Worm (Caenorhabditis elegans) whole organism, young adult: ENCODE results near the gene nhr-168.

Experiments
- B0336.3 ChIP-seq: fragments of 200-800 bp; sonication (Bioruptor generic); IDR thresholded peaks from 2 replicates; pipeline ENCODE4 v1.3.6; 2022; ENCODE audit warnings: missing genetic modification characterization, missing compliant biosample characterization
- F10E7.11 ChIP-seq: sonication (generic microtip); optimal IDR thresholded peaks from 2 replicates; lab custom pipeline; 2017; ENCODE audit warnings: mild to moderate bottlenecking, missing genetic modification characterization, moderate library complexity, missing compliant biosample characterization
- T07F8.4 ChIP-seq: sonication (generic microtip); optimal IDR thresholded peaks from 2 replicates; lab custom pipeline; 2016; ENCODE audit warnings: mild to moderate bottlenecking, missing genetic modification characterization, moderate library complexity, missing compliant biosample characterization
- Y53F4B.3 ChIP-seq: fragments of 200-800 bp; sonication (Bioruptor generic); IDR thresholded peaks from 2 replicates; pipeline ENCODE4 v1.3.6; 2022; ENCODE audit warnings: missing genetic modification reagents, missing genetic modification characterization, missing compliant biosample characterization
- Y56A3A.18 ChIP-seq: fragments of 200-800 bp; sonication (Bioruptor generic); IDR thresholded peaks from 2 replicates; pipeline ENCODE4 v1.3.6; 2022; ENCODE audit warnings: missing genetic modification reagents, missing genetic modification characterization, missing compliant biosample characterization
- atf-7 ChIP-seq: sonication (generic microtip); optimal IDR thresholded peaks from 2 replicates; lab custom pipeline; 2017; ENCODE audit warnings: mild to moderate bottlenecking, missing genetic modification characterization, missing compliant biosample characterization
- athp-1 ChIP-seq: sonication (generic microtip); optimal IDR thresholded peaks from 2 replicates; lab custom pipeline; 2017; ENCODE audit warnings: mild to moderate bottlenecking, missing genetic modification characterization, missing compliant biosample characterization
- bed-1 ChIP-seq: fragments of 200-800 bp; sonication (Bioruptor generic); IDR thresholded peaks from 2 replicates; pipeline ENCODE4 v1.3.6; 2022; ENCODE audit warnings: missing genetic modification reagents, missing genetic modification characterization, missing compliant biosample characterization
- ccch-3 ChIP-seq: fragments of 200-800 bp; sonication (Bioruptor generic); optimal IDR thresholded peaks from 2 replicates; lab custom pipeline; 2018; ENCODE audit warnings: mild to moderate bottlenecking, missing genetic modification characterization, missing compliant biosample characterization
- cebp-1 ChIP-seq, 2 experiments: fragments of 200-800 bp in 1 of 2; sonication (Bioruptor generic) in 1 of 2; sonication (generic microtip) in 1 of 2; IDR thresholded peaks in 1 of 2; optimal IDR thresholded peaks in 1 of 2; 2 replicates each; pipeline versions ENCODE4 v1.3.6 to Lab custom; 2017 to 2022; ENCODE audit warnings: missing compliant biosample characterization in 2 of 2, missing genetic modification characterization in 2 of 2, mild to moderate bottlenecking in 1 of 2, missing genetic modification reagents in 1 of 2, moderate library complexity in 1 of 2
- dpl-1 ChIP-seq: fragments of 150-350 bp; optimal IDR thresholded peaks from 2 replicates; lab custom pipeline; 2014; ENCODE audit warnings: missing biosample characterization, missing genetic modification reagents, missing genetic modification characterization
- ekl-4 ChIP-seq: fragments of 200-800 bp; sonication (Bioruptor generic); IDR thresholded peaks from 2 replicates; pipeline ENCODE4 v1.3.6; 2022; ENCODE audit warnings: missing genetic modification reagents, missing genetic modification characterization, missing compliant biosample characterization
- ets-4 ChIP-seq: fragments of 200-800 bp; sonication (Bioruptor generic); optimal IDR thresholded peaks from 2 replicates; lab custom pipeline; 2018; ENCODE audit warnings: mild to moderate bottlenecking, missing genetic modification characterization, missing compliant biosample characterization
- him-1 ChIP-seq: sonication (generic microtip); optimal IDR thresholded peaks from 2 replicates; lab custom pipeline; 2016; ENCODE audit warnings: missing genotype, missing genetic modification reagents, missing genetic modification characterization, missing compliant biosample characterization
- hmg-1.2 ChIP-seq: fragments of 200-800 bp; sonication (Bioruptor generic); IDR thresholded peaks from 2 replicates; pipeline ENCODE4 v1.3.6; 2022; ENCODE audit warnings: missing genetic modification reagents, missing genetic modification characterization, missing compliant biosample characterization
- hmg-20 ChIP-seq: fragments of 200-800 bp; sonication (Bioruptor generic); IDR thresholded peaks from 2 replicates; pipeline ENCODE4 v1.3.6; 2022; ENCODE audit warnings: missing genetic modification reagents, missing genetic modification characterization, missing compliant biosample characterization
- hrde-1 ChIP-seq: sonication (generic microtip); optimal IDR thresholded peaks from 2 replicates; lab custom pipeline; 2016; ENCODE audit warnings: missing genetic modification characterization, mild to moderate bottlenecking, missing compliant biosample characterization, moderate library complexity, missing genotype, missing genetic modification reagents, borderline replicate concordance
- let-607 ChIP-seq, 2 experiments: fragments of 200-800 bp in 1 of 2; sonication (Bioruptor generic) in 1 of 2; sonication (generic microtip) in 1 of 2; optimal IDR thresholded peaks; 2 replicates each; lab custom pipeline; 2016 to 2018; ENCODE audit warnings: mild to moderate bottlenecking in 2 of 2, missing compliant biosample characterization in 2 of 2, missing genetic modification characterization in 2 of 2, moderate library complexity in 2 of 2, missing genotype in 1 of 2
- lin-54 ChIP-seq: fragments of 200-800 bp; sonication (Bioruptor generic); optimal IDR thresholded peaks from 2 replicates; lab custom pipeline; 2018; ENCODE audit warnings: mild to moderate bottlenecking, missing genetic modification characterization, missing compliant biosample characterization
- madf-10 ChIP-seq: sonication (generic microtip); optimal IDR thresholded peaks from 2 replicates; lab custom pipeline; 2016; ENCODE audit warnings: mild to moderate bottlenecking, missing genetic modification characterization, missing compliant biosample characterization
- madf-3 ChIP-seq: fragments of 200-800 bp; sonication (Bioruptor generic); IDR thresholded peaks from 2 replicates; pipeline ENCODE4 v1.3.6; 2022; ENCODE audit warnings: missing genetic modification reagents, missing genetic modification characterization, missing compliant biosample characterization
- mcd-1 ChIP-seq: fragments of 200-800 bp; sonication (Bioruptor generic); IDR thresholded peaks from 2 replicates; pipeline ENCODE4 v1.3.6; 2022; ENCODE audit warnings: missing genetic modification reagents, missing genetic modification characterization, missing compliant biosample characterization
- mel-28 ChIP-seq: sonication (generic microtip); optimal IDR thresholded peaks from 2 replicates; lab custom pipeline; 2016; ENCODE audit warnings: borderline replicate concordance, mild to moderate bottlenecking, missing genetic modification characterization, missing compliant biosample characterization
- mes-4 ChIP-seq: sonication (generic microtip); optimal IDR thresholded peaks from 2 replicates; lab custom pipeline; 2016; ENCODE audit warnings: missing genotype, missing genetic modification characterization, missing compliant biosample characterization
- nhr-80 ChIP-seq: sonication (generic microtip); optimal IDR thresholded peaks from 2 replicates; lab custom pipeline; 2016; ENCODE audit warnings: missing genetic modification characterization, missing compliant biosample characterization
- nhr-90 ChIP-seq: sonication (generic microtip); optimal IDR thresholded peaks from 2 replicates; lab custom pipeline; 2016; ENCODE audit warnings: missing genotype, mild to moderate bottlenecking, missing genetic modification characterization, missing compliant biosample characterization
- sdz-38 ChIP-seq: sonication (generic microtip); optimal IDR thresholded peaks from 2 replicates; lab custom pipeline; 2016; ENCODE audit warnings: missing genotype, missing genetic modification characterization, missing compliant biosample characterization
- sea-2 ChIP-seq: fragments of 200-800 bp; sonication (Bioruptor generic); IDR thresholded peaks from 2 replicates; pipeline ENCODE4 v1.3.6; 2022; ENCODE audit warnings: missing genetic modification characterization, missing compliant biosample characterization
- sptf-2 ChIP-seq: fragments of 200-800 bp; sonication (Bioruptor generic); optimal IDR thresholded peaks from 2 replicates; lab custom pipeline; 2018; ENCODE audit warnings: mild to moderate bottlenecking, missing genetic modification characterization, missing compliant biosample characterization
- ztf-25 ChIP-seq: fragments of 200-800 bp; sonication (Bioruptor generic); IDR thresholded peaks from 2 replicates; pipeline ENCODE4 v1.3.6; 2022; ENCODE audit warnings: missing genetic modification reagents, missing genetic modification characterization, missing compliant biosample characterization
- ztf-28 ChIP-seq: fragments of 200-800 bp; sonication (Bioruptor generic); IDR thresholded peaks from 2 replicates; pipeline ENCODE4 v1.3.6; 2022; ENCODE audit warnings: missing genetic modification reagents, missing genetic modification characterization, missing compliant biosample characterization

nhr-168 gene

DNA sequence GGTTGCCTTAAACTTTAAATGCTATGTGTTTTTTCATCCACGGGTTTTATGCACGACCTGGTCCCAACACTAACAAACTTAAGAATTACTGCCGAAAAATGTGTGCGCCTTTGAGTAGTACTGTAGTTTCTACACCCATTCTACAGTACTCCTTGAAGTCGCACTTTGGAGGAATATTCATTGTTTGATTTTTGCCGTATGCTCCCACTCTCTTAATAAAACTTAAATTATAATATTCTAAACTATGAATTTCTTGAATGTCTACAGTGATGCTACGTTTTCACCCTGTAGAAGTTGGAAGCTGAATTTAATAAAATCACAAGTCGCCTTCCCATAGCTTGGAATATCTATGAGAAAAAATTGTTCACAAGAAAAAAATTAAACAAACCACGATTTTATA lies 23.9 kb downstream of the nhr-168 start (continued):
- TF ChIP-seq sdz-38 (tag; lab: Kevin White, UChicago) (no peak), hmg-1.2 (GFP tag; lab: Robert Waterston, UW) (peak; percentile 36; the same call in 1 of the 2 replicates), T07F8.4 (tag; lab: Kevin White, UChicago) (no peak), athp-1 (tag; lab: Kevin White, UChicago) (no peak), madf-10 (tag; lab: Kevin White, UChicago) (no peak), lin-54 (peak; percentile 25), mes-4 (tag; lab: Kevin White, UChicago) (no peak), Y53F4B.3 (GFP tag; lab: Robert Waterston, UW) (no peak), atf-7 (tag; lab: Kevin White, UChicago) (no peak), ccch-3 (GFP tag; lab: Kevin White, UChicago) (no peak)

DNA sequence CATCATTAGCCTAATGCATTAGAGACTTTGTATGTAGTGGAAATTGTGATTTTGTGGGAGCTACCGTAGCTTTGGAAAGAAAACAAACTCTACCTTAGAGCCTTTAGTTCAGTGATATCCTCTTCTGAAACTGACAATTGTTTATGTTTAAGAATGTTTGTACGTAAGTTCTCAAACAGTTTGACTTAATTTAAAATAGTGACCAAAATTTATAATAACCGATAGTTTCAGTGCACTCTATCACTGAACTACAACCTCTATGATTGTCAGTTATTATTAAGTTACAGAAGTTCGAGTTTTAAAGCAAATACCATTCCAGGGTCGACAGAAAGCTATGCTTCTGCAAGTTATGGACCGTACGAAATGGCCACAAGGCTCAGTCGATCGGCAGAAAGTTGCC lies 25.1 kb downstream of the nhr-168 start, which contains the start of gene C50B6.1:
Gene C50B6.1 (plus strand): TSS at position 301 of the 400 bp plus-strand sequence.
- TF ChIP-seq him-1 (tag; lab: Kevin White, UChicago): no peak
- no peak for TF ChIP-seq ztf-25 (GFP tag; lab: Robert Waterston, UW)

DNA sequence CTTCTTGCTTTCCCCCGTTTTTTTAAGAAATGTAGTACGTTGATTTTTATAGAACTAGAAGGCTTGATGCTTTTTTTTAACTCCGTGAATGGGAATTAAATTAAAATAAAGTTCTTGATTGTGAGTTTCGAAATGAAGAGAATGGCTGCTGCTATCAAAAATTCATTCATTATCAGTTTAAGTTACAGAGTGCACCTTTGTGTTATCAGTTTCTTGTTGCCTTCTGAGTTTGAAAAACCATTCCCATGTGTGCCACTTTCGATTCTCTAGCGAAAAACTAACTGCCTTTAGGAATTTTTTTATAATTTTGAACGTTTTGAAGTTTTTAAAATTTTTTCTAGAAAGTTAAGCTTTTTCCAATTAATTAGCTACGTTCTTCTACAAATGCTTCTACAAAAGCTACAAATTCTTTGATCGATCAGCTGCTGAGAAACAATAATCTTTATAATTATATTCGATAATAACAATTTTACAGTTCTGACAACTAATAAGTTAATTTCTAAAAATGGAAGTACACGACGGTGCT lies 28.9 kb downstream of the nhr-168 start, which contains the start of gene C26E1.2:
Gene C26E1.2 (plus strand): TSS at position 476 of the 526 bp plus-strand sequence.
- TF ChIP-seq nhr-80 (tag; lab: Kevin White, UChicago): peak; percentile 73
- TF ChIP-seq B0336.3 (GFP tag; lab: Robert Waterston, UW): no peak
- no peak for TF ChIP-seq mel-28 (tag; lab: Kevin White, UChicago)
- no peak for TF ChIP-seq cebp-1 (GFP tag; IDR thresholded peaks at IDR 0.05; lab: Robert Waterston, UW)
- TF ChIP-seq cebp-1 (tag; optimal IDR thresholded peaks at IDR 0.05; lab: Kevin White, UChicago): peak; percentile 15

DNA sequence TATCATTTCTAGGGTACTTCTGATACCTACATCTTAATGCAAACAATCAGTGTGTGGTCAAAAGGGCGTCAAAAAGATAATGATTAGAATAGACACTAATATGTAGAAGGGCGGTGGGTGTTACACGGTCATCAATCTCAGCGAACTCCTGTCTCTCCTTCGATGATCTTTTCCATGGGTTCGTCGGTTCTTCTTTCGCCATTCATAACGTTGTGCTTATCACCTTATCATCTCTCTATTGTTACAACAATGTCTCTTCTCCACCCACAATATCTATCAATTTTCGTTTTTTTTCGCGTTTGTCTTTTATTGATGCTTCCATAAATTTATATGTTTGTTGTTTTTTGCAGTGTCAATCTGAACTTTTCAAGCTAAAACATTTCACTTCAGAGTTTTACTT lies 32.2 kb downstream of the nhr-168 start, which contains the start of gene ceh-79:
Gene ceh-79 (plus strand): TSS at position 391 of the 400 bp plus-strand sequence.
- TF ChIP-seq lin-54: no peak
- TF ChIP-seq nhr-80 (tag; lab: Kevin White, UChicago): peak; percentile 58

DNA sequence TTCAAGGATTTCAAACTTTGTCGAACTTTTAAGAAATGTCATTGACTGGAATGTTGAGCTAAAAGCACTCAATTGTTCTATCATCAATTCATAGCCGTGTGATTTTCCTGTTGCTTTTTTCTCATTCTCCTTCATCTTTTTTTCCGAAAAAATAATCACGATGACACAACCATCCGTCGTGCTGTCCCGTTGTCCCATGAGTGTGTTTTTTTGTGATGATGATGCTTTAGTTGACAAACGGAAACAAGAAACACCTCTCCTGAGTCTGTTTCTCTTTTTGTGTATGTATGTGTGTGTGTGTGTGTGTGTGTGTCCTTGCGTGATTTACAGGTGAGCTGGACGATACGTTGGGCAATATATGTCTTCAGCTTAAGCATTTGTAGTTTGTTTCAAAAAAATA lies 33.2 kb downstream of the nhr-168 start:
- TF ChIP-seq mcd-1 (GFP tag; lab: Robert Waterston, UW): no peak
- no peak for TF ChIP-seq nhr-90 (tag; lab: Kevin White, UChicago)
- no peak for TF ChIP-seq F10E7.11 (tag; lab: Kevin White, UChicago)
- no peak for TF ChIP-seq hrde-1 (tag; lab: Kevin White, UChicago)
- TF ChIP-seq ekl-4 (GFP tag; lab: Robert Waterston, UW): no peak
- no peak for TF ChIP-seq let-607 (tag; optimal IDR thresholded peaks at IDR 0.05; lab: Kevin White, UChicago)
- no peak for TF ChIP-seq ets-4 (GFP tag; lab: Kevin White, UChicago)
- no peak for TF ChIP-seq sea-2
- no peak for TF ChIP-seq bed-1 (GFP tag; lab: Robert Waterston, UW)
- no peak for TF ChIP-seq dpl-1 (GFP tag; lab: Kevin White, UChicago)
- no peak for TF ChIP-seq hmg-20 (GFP tag; lab: Robert Waterston, UW)
- TF ChIP-seq Y56A3A.18 (GFP tag; lab: Robert Waterston, UW): no peak
- no peak for TF ChIP-seq ztf-28 (GFP tag; lab: Robert Waterston, UW)
- TF ChIP-seq madf-3 (GFP tag; lab: Robert Waterston, UW): no peak
- no peak for TF ChIP-seq sptf-2 (GFP tag; lab: Kevin White, UChicago)
